Fruit fly (Drosophila melanogaster): ENCODE results near the gene CG14968.

CG14968 gene

DNA sequence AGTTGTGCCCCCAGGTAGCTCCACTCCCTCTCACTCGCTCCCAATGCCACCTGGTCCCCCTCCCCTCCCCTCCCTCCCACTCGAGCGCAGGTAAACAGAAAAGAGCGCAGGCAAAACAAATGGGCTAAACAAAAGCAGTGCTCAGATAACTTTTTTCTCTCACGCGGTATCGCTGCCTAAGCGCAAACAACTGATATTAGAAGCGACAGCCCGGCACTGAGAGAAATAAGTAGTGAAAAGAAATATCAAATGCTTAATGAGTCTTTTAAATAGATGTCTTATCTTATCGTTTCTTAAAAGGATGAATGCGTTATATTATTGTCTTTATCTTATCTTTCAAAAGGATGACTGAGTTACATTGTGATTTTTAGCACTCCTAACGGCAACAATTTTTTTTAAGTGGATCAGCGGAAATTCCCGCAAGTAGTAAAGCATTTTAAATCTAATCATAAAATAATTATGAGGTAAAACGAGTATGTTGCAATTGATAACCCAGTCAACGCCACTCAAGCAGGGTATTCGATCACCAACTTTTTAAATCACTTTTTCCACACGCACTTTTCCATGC lies 1.7 kb downstream of the CG14968 start (continued):
- TF ChIP-seq CG15514 (GFP tag; optimal IDR thresholded peaks at IDR 0.05) (peak; percentile 86), CG7271 (tag; optimal IDR thresholded peaks at IDR 0.05) (peak; percentile 62), CG2889 (GFP tag; IDR thresholded peaks at IDR 0.05) (peak; percentile 86), Trl (optimal IDR thresholded peaks at IDR 0.05) (peak; percentile 10 to 46), Trl (GFP tag; optimal IDR thresholded peaks at IDR 0.05) (peak; percentile 83), D19A (tag; optimal IDR thresholded peaks at IDR 0.05) (peak; percentile 93), HHEX (GFP tag; optimal IDR thresholded peaks at IDR 0.05) (peak; percentile 89), bigmax (GFP tag; optimal IDR thresholded peaks at IDR 0.05) (peak; percentile 18), org-1 (GFP tag; optimal IDR thresholded peaks at IDR 0.05) (peak; percentile 89), CG17186 (GFP tag; optimal IDR thresholded peaks at IDR 0.05) (peak; percentile 20), nau (GFP tag; optimal IDR thresholded peaks at IDR 0.05) (peak; percentile 88), CG30403 (GFP tag; optimal IDR thresholded peaks at IDR 0.05) (peak; percentile 93), Hsf (GFP tag; optimal IDR thresholded peaks at IDR 0.05) (peak; percentile 93), row (GFP tag; IDR thresholded peaks at IDR 0.05) (peak; percentile 96), CG1529 (GFP tag; optimal IDR thresholded peaks at IDR 0.05) (peak; percentile 89), Sox100B (GFP tag; optimal IDR thresholded peaks at IDR 0.05) (peak; percentile 92), Vsx1 (GFP tag; optimal IDR thresholded peaks at IDR 0.05) (peak; percentile 72), Rfx (GFP tag; IDR thresholded peaks at IDR 0.05) (peak; percentile 92), pan (optimal IDR thresholded peaks at IDR 0.05) (no peak), pan (GFP tag; optimal IDR thresholded peaks at IDR 0.05 in 1 of 2, IDR thresholded peaks at IDR 0.05 in 1 of 2) (peak in 1 of 2 experiments; percentile 92), tap (tag; optimal IDR thresholded peaks at IDR 0.05) (peak; percentile 95), Six4 (GFP tag; optimal IDR thresholded peaks at IDR 0.05) (peak; percentile 89), ssp (GFP tag; IDR thresholded peaks at IDR 0.05) (peak; percentile 74), ara (GFP tag; IDR thresholded peaks at IDR 0.05) (peak; percentile 85), Gug (GFP tag; IDR thresholded peaks at IDR 0.05) (peak; percentile 78), HLH54F (GFP tag; optimal IDR thresholded peaks at IDR 0.05) (peak; percentile 84), CG11398 (GFP tag; optimal IDR thresholded peaks at IDR 0.05) (peak; percentile 83), Ssrp (tag; optimal IDR thresholded peaks at IDR 0.05) (peak; percentile 87), ato (GFP tag; IDR thresholded peaks at IDR 0.05; ENCODE audit: partially characterized antibody) (no peak), dpn (GFP tag; optimal IDR thresholded peaks at IDR 0.05) (peak; percentile 90 to 91), ac (GFP tag; optimal IDR thresholded peaks at IDR 0.05) (peak; percentile 35), CG12299 (tag; optimal IDR thresholded peaks at IDR 0.05) (peak; percentile 87), Doc2 (GFP tag; IDR thresholded peaks at IDR 0.05) (no peak), CG4404 (GFP tag; IDR thresholded peaks at IDR 0.05) (peak; percentile 59), CG12219 (GFP tag; optimal IDR thresholded peaks at IDR 0.05) (peak; percentile 92), Aef1 (GFP tag; IDR thresholded peaks at IDR 0.05) (peak; percentile 89), run (tag; optimal IDR thresholded peaks at IDR 0.05) (peak; percentile 90), CG1792 (GFP tag; optimal IDR thresholded peaks at IDR 0.05) (peak; percentile 87), zfh2 (GFP tag; optimal IDR thresholded peaks at IDR 0.05) (peak; percentile 74), sqz (GFP tag; optimal IDR thresholded peaks at IDR 0.05) (peak; percentile 89), sug (tag; optimal IDR thresholded peaks at IDR 0.05) (peak; percentile 89), CG4730 (GFP tag; IDR thresholded peaks at IDR 0.05) (peak; percentile 88), dimm (GFP tag; IDR thresholded peaks at IDR 0.05) (peak; percentile 84), CG4707 (GFP tag; optimal IDR thresholded peaks at IDR 0.05) (peak; percentile 74), CG15073 (GFP tag; optimal IDR thresholded peaks at IDR 0.05) (peak; percentile 66), cwo (GFP tag; optimal IDR thresholded peaks at IDR 0.05) (peak; percentile 92), CG11504 (tag; optimal IDR thresholded peaks at IDR 0.05) (peak; percentile 95), CG8765 (GFP tag; IDR thresholded peaks at IDR 0.05) (peak; percentile 34; the same call in 1 of the 2 replicates), mld (GFP tag; IDR thresholded peaks at IDR 0.05; ENCODE audit: partially characterized antibody) (no peak), CG4282 (GFP tag; optimal IDR thresholded peaks at IDR 0.05) (peak; percentile 53), maf-S (GFP tag; optimal IDR thresholded peaks at IDR 0.05) (peak; percentile 92)

Measured in whole organism, embryonic.